Fruit fly (Drosophila melanogaster) whole organism, embryonic: ENCODE measurements around the gene 14-3-3epsilon.

ENCODE experiments used
- Blimp-1 ChIP-seq: fragments of 200-800 bp; sonication (Bioruptor generic); optimal IDR thresholded peaks from 3 replicates; lab custom pipeline; 2018; ENCODE audit warnings: missing biosample characterization, missing genetic modification characterization, mild to moderate bottlenecking, moderate library complexity, missing genetic modification reagents
- CG10267 ChIP-seq: fragments of 200-800 bp; sonication (Bioruptor generic); optimal IDR thresholded peaks from 2 replicates; lab custom pipeline; 2018; ENCODE audit warnings: missing biosample characterization, mild to moderate bottlenecking, missing genetic modification characterization, moderate library complexity
- CG10321 ChIP-seq: fragments of 200-800 bp; sonication (Bioruptor generic); IDR thresholded peaks from 2 replicates; pipeline ENCODE4 v1.3.6; 2022; ENCODE audit warnings: missing biosample characterization, missing genetic modification characterization
- CG10565 ChIP-seq: fragments of 200-800 bp; sonication (Bioruptor generic); optimal IDR thresholded peaks from 3 replicates; lab custom pipeline; 2016; ENCODE audit warnings: missing biosample characterization, mild to moderate bottlenecking, missing genetic modification characterization
- CG12391 ChIP-seq: fragments of 200-800 bp; sonication (Bioruptor generic); optimal IDR thresholded peaks from 3 replicates; lab custom pipeline; 2018; ENCODE audit warnings: missing biosample characterization, mild to moderate bottlenecking, missing genetic modification characterization, moderate library complexity
- CG12659 ChIP-seq: fragments of 200-800 bp; sonication (Bioruptor generic); optimal IDR thresholded peaks from 3 replicates; lab custom pipeline; 2017; ENCODE audit warnings: mild to moderate bottlenecking, missing biosample characterization, missing genetic modification reagents, missing genetic modification characterization
- CG13287 ChIP-seq: fragments of 200-800 bp; sonication (Bioruptor generic); IDR thresholded peaks from 2 replicates; pipeline ENCODE4 v1.3.6; 2022; ENCODE audit warnings: missing biosample characterization, missing genetic modification characterization; ENCODE audit not compliant: partially characterized antibody
- CG13424 ChIP-seq: fragments of 200-800 bp; sonication (Bioruptor generic); optimal IDR thresholded peaks from 2 replicates; lab custom pipeline; 2019; ENCODE audit warnings: missing biosample characterization, mild to moderate bottlenecking, missing genetic modification characterization, moderate library complexity
- CG14860 ChIP-seq: fragments of 200-800 bp; sonication (Bioruptor generic); IDR thresholded peaks from 3 replicates; pipeline ENCODE4 v1.3.6; 2022; ENCODE audit warnings: missing biosample characterization, missing genetic modification characterization; ENCODE audit not compliant: partially characterized antibody
- CG15269 ChIP-seq: fragments of 200-800 bp; sonication (Bioruptor generic); optimal IDR thresholded peaks from 2 replicates; lab custom pipeline; 2018; ENCODE audit warnings: missing biosample characterization, mild to moderate bottlenecking, missing genetic modification characterization, moderate library complexity
- CG17361 ChIP-seq: fragments of 200-800 bp; sonication (Bioruptor generic); IDR thresholded peaks from 3 replicates; pipeline ENCODE4 v1.3.6; 2022; ENCODE audit warnings: missing biosample characterization, missing genetic modification characterization
- CG18262 ChIP-seq: fragments of 200-800 bp; optimal IDR thresholded peaks from 3 replicates; lab custom pipeline; 2019; ENCODE audit warnings: missing biosample characterization, mild to moderate bottlenecking, missing genetic modification characterization, moderate library complexity
- CG2712 ChIP-seq: fragments of 200-800 bp; optimal IDR thresholded peaks from 3 replicates; lab custom pipeline; 2019; ENCODE audit warnings: missing biosample characterization, mild to moderate bottlenecking, missing genetic modification characterization, moderate library complexity
- CG34376 ChIP-seq: fragments of 200-800 bp; sonication (Bioruptor generic); optimal IDR thresholded peaks from 2 replicates; lab custom pipeline; 2018; ENCODE audit warnings: missing biosample characterization, mild to moderate bottlenecking, missing genetic modification characterization
- CG42726 ChIP-seq: fragments of 200-800 bp; sonication (Bioruptor generic); IDR thresholded peaks from 2 replicates; pipeline ENCODE4 v1.3.6; 2022; ENCODE audit warnings: missing biosample characterization, missing genetic modification characterization; ENCODE audit not compliant: partially characterized antibody
- CG4328 ChIP-seq: fragments of 200-800 bp; sonication (Bioruptor generic); optimal IDR thresholded peaks from 3 replicates; lab custom pipeline; 2017; ENCODE audit warnings: missing biosample characterization, missing genetic modification reagents, missing genetic modification characterization
- CG7963 ChIP-seq: fragments of 200-800 bp; sonication (Bioruptor generic); IDR thresholded peaks from 3 replicates; pipeline ENCODE4 v1.3.6; 2022; ENCODE audit warnings: missing biosample characterization, missing genetic modification characterization; ENCODE audit not compliant: partially characterized antibody
- CG9876 ChIP-seq: fragments of 200-800 bp; sonication (Bioruptor generic); optimal IDR thresholded peaks from 2 replicates; lab custom pipeline; 2016; ENCODE audit warnings: missing biosample characterization, missing genetic modification characterization
- Deaf1 ChIP-seq: fragments of 200-800 bp; optimal IDR thresholded peaks from 3 replicates; lab custom pipeline; 2019; ENCODE audit warnings: missing biosample characterization, mild to moderate bottlenecking, missing genetic modification characterization, moderate library complexity
- ERR ChIP-seq: fragments of 200-800 bp; sonication (Bioruptor generic); optimal IDR thresholded peaks from 2 replicates; lab custom pipeline; 2016; ENCODE audit warnings: missing biosample characterization, missing genetic modification characterization
- Ets65A ChIP-seq: fragments of 200-800 bp; sonication (Bioruptor generic); peaks from one replicate; lab custom pipeline; 2016; ENCODE audit warnings: missing biosample characterization, missing genetic modification characterization
- H15 ChIP-seq: fragments of 200-800 bp; sonication (Bioruptor generic); IDR thresholded peaks from 3 replicates; pipeline ENCODE4 v1.3.6; 2022; ENCODE audit warnings: missing biosample characterization, missing genetic modification characterization
- H2.0 ChIP-seq: fragments of 200-800 bp; sonication (Bioruptor generic); IDR thresholded peaks from 2 replicates; pipeline ENCODE4 v1.3.6; 2022; ENCODE audit warnings: missing biosample characterization, missing genetic modification characterization
- HLH4C ChIP-seq: fragments of 200-800 bp; sonication (Bioruptor generic); IDR thresholded peaks from 3 replicates; pipeline ENCODE4 v1.3.6; 2022; ENCODE audit warnings: missing biosample characterization, missing genetic modification characterization; ENCODE audit not compliant: partially characterized antibody
- Nf-YB ChIP-seq: fragments of 200-800 bp; sonication (Bioruptor generic); optimal IDR thresholded peaks from 3 replicates; lab custom pipeline; 2019; ENCODE audit warnings: missing biosample characterization, mild to moderate bottlenecking, missing genetic modification characterization, moderate library complexity
- Nf-YC ChIP-seq: fragments of 200-800 bp; optimal IDR thresholded peaks from 3 replicates; lab custom pipeline; 2019; ENCODE audit warnings: missing biosample characterization, mild to moderate bottlenecking, missing genetic modification characterization, moderate library complexity
- Sry-δ ChIP-seq: fragments of 200-800 bp; sonication (Bioruptor generic); optimal IDR thresholded peaks from 2 replicates; lab custom pipeline; 2016; ENCODE audit warnings: missing biosample characterization, missing genetic modification characterization
- abd-A ChIP-seq: fragments of 200-800 bp; sonication (Bioruptor generic); optimal IDR thresholded peaks from 3 replicates; lab custom pipeline; 2019; ENCODE audit warnings: missing biosample characterization, mild to moderate bottlenecking, missing genetic modification characterization, moderate library complexity
- ase ChIP-seq: fragments of 200-800 bp; sonication (Bioruptor generic); IDR thresholded peaks from 3 replicates; pipeline ENCODE4 v1.3.6; 2022; ENCODE audit warnings: missing biosample characterization, missing genetic modification characterization
- btn ChIP-seq: fragments of 200-800 bp; sonication (Bioruptor generic); optimal IDR thresholded peaks from 2 replicates; lab custom pipeline; 2016; ENCODE audit warnings: missing biosample characterization, missing genetic modification characterization
- dysf ChIP-seq: fragments of 200-800 bp; sonication (Bioruptor generic); IDR thresholded peaks from 3 replicates; pipeline ENCODE4 v1.3.6; 2022; ENCODE audit warnings: missing biosample characterization, missing genetic modification characterization
- esg ChIP-seq: fragments of 200-800 bp; sonication (Bioruptor generic); conservative IDR thresholded peaks from 2 replicates; pipeline ENCODE4 v1.3.6; 2022; ENCODE audit warnings: missing biosample characterization, missing genetic modification characterization
- fd64A ChIP-seq: fragments of 200-800 bp; sonication (Bioruptor generic); optimal IDR thresholded peaks from 3 replicates; lab custom pipeline; 2018; ENCODE audit warnings: missing biosample characterization, mild to moderate bottlenecking, missing genetic modification characterization
- gem ChIP-seq: fragments of 200-800 bp; sonication (Bioruptor generic); optimal IDR thresholded peaks from 2 replicates; lab custom pipeline; 2019; ENCODE audit warnings: missing biosample characterization, mild to moderate bottlenecking, missing genetic modification characterization, moderate library complexity
- gsb ChIP-seq: fragments of 200-800 bp; sonication (Bioruptor generic); IDR thresholded peaks from 2 replicates; pipeline ENCODE4 v1.3.6; 2022; ENCODE audit warnings: missing biosample characterization, missing genetic modification characterization
- ham ChIP-seq: fragments of 200-800 bp; sonication (Bioruptor generic); IDR thresholded peaks from 2 replicates; pipeline ENCODE4 v1.3.6; 2022; ENCODE audit warnings: missing biosample characterization, missing genetic modification characterization
- hb ChIP-seq: fragments of 200-800 bp; sonication (Bioruptor generic); IDR thresholded peaks from 3 replicates; pipeline ENCODE4 v1.3.6; 2022; ENCODE audit warnings: missing biosample characterization, missing genetic modification characterization; ENCODE audit not compliant: partially characterized antibody
- inv ChIP-seq: fragments of 200-800 bp; sonication (Bioruptor generic); IDR thresholded peaks from 2 replicates; pipeline ENCODE4 v1.3.6; 2022; ENCODE audit warnings: missing biosample characterization, missing genetic modification characterization; ENCODE audit not compliant: partially characterized antibody
- lab ChIP-seq: fragments of 200-800 bp; sonication (Bioruptor generic); optimal IDR thresholded peaks from 3 replicates; lab custom pipeline; 2017; ENCODE audit warnings: missing biosample characterization, missing genetic modification characterization, mild to moderate bottlenecking, moderate library complexity, missing genetic modification reagents
- lmd ChIP-seq: fragments of 200-800 bp; sonication (Bioruptor generic); IDR thresholded peaks from 2 replicates; pipeline ENCODE4 v1.3.6; 2022; ENCODE audit warnings: missing biosample characterization, missing genetic modification characterization
- phol ChIP-seq: fragments of 200-800 bp; sonication (Bioruptor generic); optimal IDR thresholded peaks from 3 replicates; lab custom pipeline; 2018; ENCODE audit warnings: missing biosample characterization, mild to moderate bottlenecking, missing genetic modification characterization, moderate library complexity
- sens ChIP-seq: fragments of 200-800 bp; sonication (Bioruptor generic); peaks from one replicate; lab custom pipeline; 2016; ENCODE audit warnings: missing biosample characterization, missing genetic modification characterization
- sr ChIP-seq: fragments of 200-800 bp; sonication (Bioruptor generic); IDR thresholded peaks from 3 replicates; pipeline ENCODE4 v1.3.6; 2022; ENCODE audit warnings: missing biosample characterization, missing genetic modification characterization
- sug ChIP-seq: fragments of 200-800 bp; optimal IDR thresholded peaks from 2 replicates; lab custom pipeline; 2019; ENCODE audit warnings: missing biosample characterization, mild to moderate bottlenecking, missing genetic modification characterization, moderate library complexity
- tio ChIP-seq: fragments of 200-800 bp; sonication (Bioruptor generic); optimal IDR thresholded peaks from 2 replicates; lab custom pipeline; 2017; ENCODE audit warnings: missing biosample characterization, missing genetic modification characterization, inconsistent platforms
- tna ChIP-seq: fragments of 200-800 bp; sonication (Bioruptor generic); IDR thresholded peaks from 2 replicates; pipeline ENCODE4 v1.3.6; 2022; ENCODE audit warnings: missing biosample characterization, missing genetic modification characterization; ENCODE audit not compliant: partially characterized antibody
- unpg ChIP-seq: fragments of 200-800 bp; sonication (Bioruptor generic); optimal IDR thresholded peaks from 3 replicates; lab custom pipeline; 2018; ENCODE audit warnings: missing biosample characterization, mild to moderate bottlenecking, missing genetic modification characterization, moderate library complexity

14-3-3epsilon gene

DNA sequence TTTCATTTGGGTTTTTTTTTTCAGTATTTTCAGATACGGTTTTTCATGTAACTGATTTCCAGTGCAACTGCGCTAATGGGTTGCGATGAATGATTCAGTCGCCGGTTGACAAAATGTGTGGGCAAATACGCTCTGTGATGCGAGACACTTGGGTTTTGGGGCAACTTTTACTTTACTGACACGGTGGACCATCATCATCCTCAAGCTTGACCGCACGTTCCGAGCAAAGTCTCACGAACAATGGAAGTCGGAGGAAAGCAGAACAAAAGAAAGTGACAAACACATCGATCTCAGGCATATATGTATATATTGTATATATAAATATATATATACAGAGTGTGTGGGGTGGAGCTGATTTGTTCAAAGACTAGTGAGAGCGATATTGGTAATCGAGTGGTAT lies 52.2 kb downstream of the 14-3-3epsilon start (continued):
- TF ChIP-seq CG10565 (GFP tag; lab: Kevin White, UChicago) (no peak), ham (GFP tag; lab: Robert Waterston, UW) (no peak), CG34376 (GFP tag; lab: Kevin White, UChicago) (no peak), dysf (GFP tag; lab: Robert Waterston, UW) (no peak), abd-A (tag; lab: Kevin White, UChicago) (no peak), Blimp-1 (GFP tag; lab: Kevin White, UChicago) (peak; percentile 53), CG9876 (GFP tag; lab: Kevin White, UChicago) (no peak), CG14860 (GFP tag; lab: Robert Waterston, UW) (no peak), Nf-YB (GFP tag; lab: Kevin White, UChicago) (no peak)

DNA sequence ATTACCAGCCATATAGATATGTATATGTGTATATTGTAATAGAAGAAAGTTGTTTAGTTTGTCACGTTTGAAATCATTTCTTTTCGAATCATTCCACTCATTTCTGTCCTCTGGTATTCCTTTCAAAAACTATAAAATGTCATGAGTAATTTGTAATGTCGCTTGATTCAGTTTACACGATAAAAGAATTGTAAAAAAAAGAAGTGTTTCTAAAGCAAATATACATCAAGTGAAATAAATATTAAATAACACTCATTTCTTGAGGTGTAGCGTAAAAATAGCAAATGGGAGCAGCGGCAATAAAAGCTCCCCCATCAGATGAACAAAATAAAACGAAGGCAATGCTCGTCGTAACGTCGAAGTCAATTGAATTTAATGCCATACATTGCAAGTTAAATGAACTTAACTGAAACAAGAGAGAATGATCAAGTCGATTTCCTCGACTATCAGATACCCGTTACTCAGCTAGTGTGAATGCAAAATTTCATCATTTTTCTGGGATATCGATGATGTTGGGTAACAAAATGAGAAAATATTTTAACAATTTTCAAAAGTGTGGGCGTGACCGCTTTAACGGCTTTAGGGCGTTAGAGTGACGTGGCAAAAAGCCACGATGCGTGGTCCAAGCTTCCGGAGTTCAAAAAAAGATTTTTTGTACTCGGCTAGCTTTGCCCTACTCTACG lies 53.1 kb downstream of the 14-3-3epsilon start:
- TF ChIP-seq CG10321 (GFP tag; lab: Robert Waterston, UW) = no peak
- TF ChIP-seq CG4328 (GFP tag; lab: Kevin White, UChicago) = no peak
- peak; percentile 14 for TF ChIP-seq CG12659 (GFP tag; lab: Kevin White, UChicago)
- TF ChIP-seq dysf (GFP tag; lab: Robert Waterston, UW) = peak; percentile 58; the same call in 2 of the 3 replicates
- no peak for TF ChIP-seq CG42726 (GFP tag; lab: Robert Waterston, UW)
- no peak for TF ChIP-seq Ets65A (GFP tag; lab: Kevin White, UChicago)
- peak; percentile 8 for TF ChIP-seq CG10267 (tag; lab: Kevin White, UChicago)
- peak; percentile 21 for TF ChIP-seq Nf-YC (tag; lab: Kevin White, UChicago)
- no peak for TF ChIP-seq Sry-δ (GFP tag; lab: Kevin White, UChicago)
- no peak for TF ChIP-seq ase (GFP tag; lab: Robert Waterston, UW)
- TF ChIP-seq HLH4C (GFP tag; lab: Robert Waterston, UW) = peak; percentile 59
- no peak for TF ChIP-seq tio
- TF ChIP-seq Deaf1 (tag; lab: Kevin White, UChicago) = peak; percentile 11
- peak; percentile 1 for TF ChIP-seq unpg
- no peak for TF ChIP-seq gem
- TF ChIP-seq CG13287 (GFP tag; lab: Robert Waterston, UW) = peak; percentile 8; the same call in 1 of the 2 replicates
- TF ChIP-seq CG15269 (tag; lab: Kevin White, UChicago) = peak; percentile 50
- no peak for TF ChIP-seq esg
- no peak for TF ChIP-seq gsb
- TF ChIP-seq hb (GFP tag; lab: Robert Waterston, UW) = peak; percentile 58; the same call in 1 of the 3 replicates
- peak; percentile 45; the same call in 2 of the 3 replicates for TF ChIP-seq CG17361 (GFP tag; lab: Robert Waterston, UW)
- peak; percentile 52; the same call in 1 of the 3 replicates for TF ChIP-seq CG7963 (GFP tag; lab: Robert Waterston, UW)
- no peak for TF ChIP-seq btn (GFP tag; lab: Kevin White, UChicago)
- TF ChIP-seq inv (GFP tag; lab: Robert Waterston, UW) = peak; percentile 9; the same call in 1 of the 2 replicates
- TF ChIP-seq H15 (GFP tag; lab: Robert Waterston, UW) = no peak
- TF ChIP-seq H2.0 = no peak
- peak; percentile 18 for TF ChIP-seq phol (tag; lab: Kevin White, UChicago)
- TF ChIP-seq CG18262 (tag; lab: Kevin White, UChicago) = peak; percentile 22
- TF ChIP-seq lmd (GFP tag; lab: Robert Waterston, UW) = no peak
- peak; percentile 21 for TF ChIP-seq CG2712
- no peak for TF ChIP-seq fd64A (GFP tag; lab: Kevin White, UChicago)
- peak; percentile 62 for TF ChIP-seq tna (GFP tag; lab: Robert Waterston, UW)
- peak; percentile 66 for TF ChIP-seq sens (GFP tag; lab: Kevin White, UChicago)
- peak; percentile 9 for TF ChIP-seq CG12391 (tag; lab: Kevin White, UChicago)
- no peak for TF ChIP-seq sr (GFP tag; lab: Robert Waterston, UW)
- TF ChIP-seq lab (GFP tag; lab: Kevin White, UChicago) = peak; percentile 26
- no peak for TF ChIP-seq sug (tag; lab: Kevin White, UChicago)
- TF ChIP-seq ERR = no peak
- peak; percentile 31 for TF ChIP-seq CG13424 (tag; lab: Kevin White, UChicago)
